Fruit fly (Drosophila melanogaster) whole organism, embryonic: ENCODE results near the gene Pp2A-29B.

ENCODE experiments used
- Ada2b ChIP-seq: fragments of 200-800 bp; sonication (Bioruptor generic); IDR thresholded peaks from 2 replicates; pipeline ENCODE4 v1.3.6; 2022; ENCODE audit warnings: missing biosample characterization, missing genetic modification characterization
- Awh ChIP-seq: fragments of 200-800 bp; sonication (Bioruptor generic); IDR thresholded peaks from 2 replicates; pipeline ENCODE4, ENCODE4 v1.3.6; 2022; ENCODE audit warnings: missing biosample characterization, missing genetic modification characterization
- Bgb ChIP-seq: fragments of 200-800 bp; sonication (Bioruptor generic); IDR thresholded peaks from 2 replicates; pipeline ENCODE4 v1.3.6; 2022; ENCODE audit warnings: missing biosample characterization, missing genetic modification characterization; ENCODE audit not compliant: partially characterized antibody
- CG11093 ChIP-seq: fragments of 200-800 bp; sonication (Bioruptor generic); IDR thresholded peaks from 3 replicates; pipeline ENCODE4 v1.3.6; 2022; ENCODE audit warnings: missing biosample characterization, missing genetic modification characterization
- CG12104 ChIP-seq: fragments of 200-800 bp; sonication (Bioruptor generic); optimal IDR thresholded peaks from 3 replicates; lab custom pipeline; 2016; ENCODE audit warnings: missing biosample characterization, missing genetic modification characterization
- CG1233 ChIP-seq: fragments of 200-800 bp; sonication (Bioruptor generic); optimal IDR thresholded peaks from 4 replicates; lab custom pipeline; 2018; ENCODE audit warnings: missing biosample characterization, mild to moderate bottlenecking, missing genetic modification characterization
- CG12942 ChIP-seq: fragments of 200-800 bp; sonication (Bioruptor generic); optimal IDR thresholded peaks from 3 replicates; lab custom pipeline; 2016; ENCODE audit warnings: missing biosample characterization, missing genetic modification characterization
- CG1529 ChIP-seq: fragments of 200-800 bp; sonication (Bioruptor generic); optimal IDR thresholded peaks from 3 replicates; lab custom pipeline; 2018; ENCODE audit warnings: missing biosample characterization, missing genetic modification characterization
- CG15601 ChIP-seq: fragments of 200-800 bp; sonication (Bioruptor generic); optimal IDR thresholded peaks from 3 replicates; lab custom pipeline; 2019; ENCODE audit warnings: missing biosample characterization, mild to moderate bottlenecking, missing genetic modification characterization, moderate library complexity
- CG17829 ChIP-seq: fragments of 200-800 bp; optimal IDR thresholded peaks from 2 replicates; lab custom pipeline; 2019; ENCODE audit warnings: missing biosample characterization, mild to moderate bottlenecking, missing genetic modification characterization, moderate library complexity
- CG1832 ChIP-seq: fragments of 200-800 bp; sonication (Bioruptor generic); optimal IDR thresholded peaks from 2 replicates; lab custom pipeline; 2017; ENCODE audit warnings: missing biosample characterization, mild to moderate bottlenecking, missing genetic modification characterization, inconsistent platforms
- CG2678 ChIP-seq: fragments of 200-800 bp; sonication (Bioruptor generic); optimal IDR thresholded peaks from 3 replicates; lab custom pipeline; 2019; ENCODE audit warnings: missing biosample characterization, mild to moderate bottlenecking, missing genetic modification characterization, moderate library complexity
- CG31365 ChIP-seq: fragments of 200-800 bp; sonication (Bioruptor generic); optimal IDR thresholded peaks from 2 replicates; lab custom pipeline; 2018; ENCODE audit warnings: missing biosample characterization, mild to moderate bottlenecking, missing genetic modification characterization
- CG31441 ChIP-seq: fragments of 200-800 bp; sonication (Bioruptor generic); IDR thresholded peaks from 2 replicates; pipeline ENCODE4 v1.3.6; 2022; ENCODE audit warnings: missing biosample characterization, missing genetic modification characterization
- CG32532 ChIP-seq: fragments of 200-800 bp; sonication (Bioruptor generic); IDR thresholded peaks from 2 replicates; pipeline ENCODE4 v1.3.6; 2022; ENCODE audit warnings: missing biosample characterization, missing genetic modification characterization
- CG3995 ChIP-seq: fragments of 200-800 bp; sonication (Bioruptor generic); optimal IDR thresholded peaks from 3 replicates; lab custom pipeline; 2016; ENCODE audit warnings: missing biosample characterization, missing genetic modification characterization
- CG4617 ChIP-seq: fragments of 200-800 bp; sonication (Bioruptor generic); optimal IDR thresholded peaks from 3 replicates; lab custom pipeline; 2016; ENCODE audit warnings: missing biosample characterization, missing genetic modification characterization, borderline replicate concordance
- CG6175 ChIP-seq: fragments of 200-800 bp; sonication (Bioruptor generic); IDR thresholded peaks from 3 replicates; pipeline ENCODE4 v1.3.6; 2022; ENCODE audit warnings: missing biosample characterization, missing genetic modification characterization
- CG6813 ChIP-seq: fragments of 200-800 bp; sonication (Bioruptor generic); optimal IDR thresholded peaks from 2 replicates; lab custom pipeline; 2017; ENCODE audit warnings: missing biosample characterization, missing genetic modification characterization, mild to moderate bottlenecking, moderate library complexity, missing genetic modification reagents
- CG8089 ChIP-seq: fragments of 200-800 bp; sonication (Bioruptor generic); optimal IDR thresholded peaks from 3 replicates; lab custom pipeline; 2016; ENCODE audit warnings: missing biosample characterization, missing genetic modification characterization
- CG9797 ChIP-seq: fragments of 200-800 bp; sonication (Bioruptor generic); optimal IDR thresholded peaks from 3 replicates; lab custom pipeline; 2018; ENCODE audit warnings: missing biosample characterization, mild to moderate bottlenecking, missing genetic modification characterization
- CoRest ChIP-seq: fragments of 200-800 bp; sonication (Bioruptor generic); optimal IDR thresholded peaks from 3 replicates; lab custom pipeline; 2018; ENCODE audit warnings: missing biosample characterization, mild to moderate bottlenecking, missing genetic modification characterization, moderate library complexity
- Dp ChIP-seq: fragments of 200-800 bp; sonication (Bioruptor generic); optimal IDR thresholded peaks from 2 replicates; lab custom pipeline; 2018; ENCODE audit warnings: missing biosample characterization, mild to moderate bottlenecking, missing genetic modification characterization, moderate library complexity
- Eip74EF ChIP-seq, 2 experiments: fragments of 200-800 bp in 1 of 2; fragments of >200 bp in 1 of 2; sonication (Bioruptor generic) in 1 of 2; optimal IDR thresholded peaks; 2 replicates each; lab custom pipeline; 2017 to 2019; ENCODE audit warnings: missing biosample characterization in 2 of 2, missing genetic modification characterization in 2 of 2, mild to moderate bottlenecking in 1 of 2, moderate library complexity in 1 of 2
- Ets65A ChIP-seq: fragments of 200-800 bp; sonication (Bioruptor generic); peaks from one replicate; lab custom pipeline; 2016; ENCODE audit warnings: missing biosample characterization, missing genetic modification characterization
- HLH3B ChIP-seq: fragments of 200-800 bp; sonication (Bioruptor generic); IDR thresholded peaks from 2 replicates; pipeline ENCODE4 v1.3.6; 2022; ENCODE audit warnings: missing biosample characterization, missing genetic modification characterization
- HLHmδ ChIP-seq: fragments of 200-800 bp; sonication (Bioruptor generic); optimal IDR thresholded peaks from 2 replicates; lab custom pipeline; 2018; ENCODE audit warnings: missing biosample characterization, mild to moderate bottlenecking, missing genetic modification characterization, moderate library complexity
- HmgD ChIP-seq: fragments of 200-800 bp; sonication (Bioruptor generic); optimal IDR thresholded peaks from 3 replicates; lab custom pipeline; 2016; ENCODE audit warnings: missing biosample characterization, missing genetic modification characterization
- HmgZ ChIP-seq: fragments of 200-800 bp; sonication (Bioruptor generic); optimal IDR thresholded peaks from 2 replicates; lab custom pipeline; 2018; ENCODE audit warnings: missing biosample characterization, mild to moderate bottlenecking, missing genetic modification characterization
- Hsf ChIP-seq: fragments of 200-800 bp; sonication (Bioruptor generic); optimal IDR thresholded peaks from 3 replicates; lab custom pipeline; 2016; ENCODE audit warnings: missing biosample characterization, missing genetic modification characterization
- Lim3 ChIP-seq: fragments of 200-800 bp; sonication (Bioruptor generic); IDR thresholded peaks from 2 replicates; pipeline ENCODE4 v1.3.6; 2022; ENCODE audit warnings: missing biosample characterization, missing genetic modification characterization
- Med ChIP-seq: fragments of 200-800 bp; sonication (Bioruptor generic); peaks from one replicate; lab custom pipeline; 2016; ENCODE audit warnings: missing biosample characterization, missing genetic modification characterization, mild to moderate bottlenecking, inconsistent platforms, moderate library complexity
- Oli ChIP-seq: fragments of 200-800 bp; sonication (Bioruptor generic); optimal IDR thresholded peaks from 2 replicates; lab custom pipeline; 2018; ENCODE audit warnings: missing biosample characterization, mild to moderate bottlenecking, missing genetic modification characterization, moderate library complexity
- Six4 ChIP-seq: fragments of 200-800 bp; sonication (Bioruptor generic); optimal IDR thresholded peaks from 2 replicates; lab custom pipeline; 2016; ENCODE audit warnings: missing biosample characterization, missing genetic modification characterization
- TFAM ChIP-seq: fragments of 200-800 bp; sonication (Bioruptor generic); optimal IDR thresholded peaks from 2 replicates; lab custom pipeline; 2017; ENCODE audit warnings: missing biosample characterization, missing genetic modification characterization, inconsistent platforms
- cg ChIP-seq: fragments of 200-800 bp; sonication (Bioruptor generic); optimal IDR thresholded peaks from 3 replicates; lab custom pipeline; 2019; ENCODE audit warnings: missing biosample characterization, mild to moderate bottlenecking, missing genetic modification characterization, moderate library complexity
- chn ChIP-seq: fragments of 200-800 bp; sonication (Bioruptor generic); optimal IDR thresholded peaks from 2 replicates; lab custom pipeline; 2016; ENCODE audit warnings: missing biosample characterization, missing genetic modification characterization
- corto ChIP-seq: fragments of 200-800 bp; sonication (Bioruptor generic); optimal IDR thresholded peaks from 2 replicates; lab custom pipeline; 2016; ENCODE audit warnings: missing biosample characterization, mild to moderate bottlenecking, missing genetic modification characterization, moderate library complexity
- eve ChIP-seq, 2 experiments: fragments of >200 bp; optimal IDR thresholded peaks; 2 replicates each; lab custom pipeline; 2017; ENCODE audit warnings: missing biosample characterization in 2 of 2, missing genetic modification characterization in 2 of 2
- ewg ChIP-seq: fragments of 200-800 bp; sonication (Bioruptor generic); optimal IDR thresholded peaks from 3 replicates; lab custom pipeline; 2017; ENCODE audit warnings: mild to moderate bottlenecking, missing biosample characterization, missing genetic modification reagents, missing genetic modification characterization
- gem ChIP-seq: fragments of 200-800 bp; sonication (Bioruptor generic); optimal IDR thresholded peaks from 2 replicates; lab custom pipeline; 2019; ENCODE audit warnings: missing biosample characterization, mild to moderate bottlenecking, missing genetic modification characterization, moderate library complexity
- hb ChIP-seq: fragments of 200-800 bp; sonication (Bioruptor generic); IDR thresholded peaks from 3 replicates; pipeline ENCODE4 v1.3.6; 2022; ENCODE audit warnings: missing biosample characterization, missing genetic modification characterization; ENCODE audit not compliant: partially characterized antibody
- hbn ChIP-seq: fragments of 200-800 bp; sonication (Bioruptor generic); IDR thresholded peaks from 2 replicates; pipeline ENCODE4 v1.3.6; 2022; ENCODE audit warnings: missing biosample characterization, missing genetic modification characterization; ENCODE audit not compliant: partially characterized antibody
- nerfin-1 ChIP-seq: fragments of 200-800 bp; sonication (Bioruptor generic); optimal IDR thresholded peaks from 3 replicates; lab custom pipeline; 2019; ENCODE audit warnings: missing biosample characterization, mild to moderate bottlenecking, missing genetic modification characterization, moderate library complexity
- nerfin-2 ChIP-seq: fragments of 200-800 bp; sonication (Bioruptor generic); IDR thresholded peaks from 2 replicates; pipeline ENCODE4 v1.3.6; 2022; ENCODE audit warnings: missing biosample characterization, missing genetic modification characterization; ENCODE audit not compliant: partially characterized antibody
- stc ChIP-seq: fragments of 200-800 bp; sonication (Bioruptor generic); IDR thresholded peaks from 2 replicates; pipeline ENCODE4 v1.3.6; 2022; ENCODE audit warnings: missing biosample characterization, missing genetic modification characterization
- tup ChIP-seq: fragments of 200-800 bp; sonication (Bioruptor generic); optimal IDR thresholded peaks from 2 replicates; lab custom pipeline; 2016; ENCODE audit warnings: missing biosample characterization, mild to moderate bottlenecking, missing genetic modification characterization, moderate library complexity
- twi ChIP-seq: fragments of 200-800 bp; optimal IDR thresholded peaks from 2 replicates; lab custom pipeline; 2019; ENCODE audit warnings: missing biosample characterization, mild to moderate bottlenecking, missing genetic modification characterization, moderate library complexity

The Pp2A-29B gene

dm6 chr2L:8365701-8366643, at the start of gene Pp2A-29B (continued):
- TF ChIP-seq Eip74EF (GFP tag; optimal IDR thresholded peaks at IDR 0.05; lab: Kevin White, UChicago) (no peak), CG3995 (GFP tag; lab: Kevin White, UChicago) (peak; percentile 96), cg (GFP tag; lab: Kevin White, UChicago) (peak; percentile 98), CG1233 (no peak), CG4617 (GFP tag; lab: Kevin White, UChicago) (peak; percentile 69), HLHmδ (no peak), CG12942 (GFP tag; lab: Kevin White, UChicago) (no peak), CG8089 (GFP tag; lab: Kevin White, UChicago) (no peak), Oli (tag; lab: Kevin White, UChicago) (no peak), stc (no peak), CG31441 (GFP tag; lab: Robert Waterston, UW) (peak; percentile 73; the same call in 1 of the 2 replicates), Ets65A (GFP tag; lab: Kevin White, UChicago) (no peak), nerfin-2 (GFP tag; lab: Robert Waterston, UW) (peak; percentile 98), chn (GFP tag; lab: Kevin White, UChicago) (no peak), Med (GFP tag; lab: Kevin White, UChicago) (peak; percentile 57), HLH3B (GFP tag; lab: Robert Waterston, UW) (no peak), hb (peak; percentile 99), HmgZ (tag; lab: Kevin White, UChicago) (peak; percentile 27), eve (GFP tag; optimal IDR thresholded peaks at IDR 0.05; lab: Kevin White, UChicago) (no peak), CG6175 (GFP tag; lab: Robert Waterston, UW) (no peak), nerfin-1 (tag; lab: Kevin White, UChicago) (peak; percentile 100), CG2678 (tag; lab: Kevin White, UChicago) (peak; percentile 15), twi (tag; lab: Kevin White, UChicago) (peak; percentile 25), Hsf (GFP tag; lab: Kevin White, UChicago) (peak; percentile 18), gem (tag; lab: Kevin White, UChicago) (peak; percentile 48), CG6813 (no peak), HmgD (GFP tag; lab: Kevin White, UChicago) (no peak), ewg (GFP tag; lab: Kevin White, UChicago) (no peak), CG1832 (GFP tag; lab: Kevin White, UChicago) (no peak), Dp (peak; percentile 80), Lim3 (GFP tag; lab: Robert Waterston, UW) (no peak), CG11093 (GFP tag; lab: Robert Waterston, UW) (no peak), CG31365 (no peak), CG17829 (tag; lab: Kevin White, UChicago) (peak; percentile 53), CG12104 (no peak), tup (GFP tag; lab: Kevin White, UChicago) (no peak), CG9797 (peak; percentile 55), Six4 (GFP tag; lab: Kevin White, UChicago) (no peak), hbn (GFP tag; lab: Robert Waterston, UW) (peak; percentile 99), CG15601 (peak; percentile 56), CoRest (tag; lab: Kevin White, UChicago) (peak; percentile 66), CG32532 (no peak), corto (GFP tag; lab: Kevin White, UChicago) (no peak), Bgb (peak; percentile 97), Ada2b (GFP tag; lab: Robert Waterston, UW) (no peak), Awh (GFP tag; lab: Robert Waterston, UW) (no peak), TFAM (GFP tag; lab: Kevin White, UChicago) (no peak), CG1529 (GFP tag; lab: Kevin White, UChicago) (no peak)
